Fruit fly (Drosophila melanogaster): ENCODE measurements around the gene CG32264.

CG32264 gene

dm6 chr3L:3772284-3772987 is 33.8 kb downstream of the CG32264 start:
- TF ChIP-seq CG9948 (tag; optimal IDR thresholded peaks at IDR 0.05) (no peak), CG8159 (tag; optimal IDR thresholded peaks at IDR 0.05) (no peak), fd96Ca (GFP tag; IDR thresholded peaks at IDR 0.05) (no peak), CG32121 (GFP tag; IDR thresholded peaks at IDR 0.05) (peak; percentile 78), Snoo (tag; optimal IDR thresholded peaks at IDR 0.05) (no peak), CG4496 (GFP tag; IDR thresholded peaks at IDR 0.05) (peak; percentile 60; the same call in 1 of the 3 replicates), EcR (GFP tag; optimal IDR thresholded peaks at IDR 0.05) (no peak), Ets98B (GFP tag; IDR thresholded peaks at IDR 0.05) (peak; percentile 57; the same call in 1 of the 2 replicates), Pif1A (GFP tag; optimal IDR thresholded peaks at IDR 0.05) (no peak)

dm6 chr3L:3771406-3771935 is 34.8 kb downstream of the CG32264 start:
- peak; percentile 76 for TF ChIP-seq CG8301 (tag; optimal IDR thresholded peaks at IDR 0.05)
- TF ChIP-seq Pif1A (GFP tag; optimal IDR thresholded peaks at IDR 0.05) = peak; percentile 81
- peak; percentile 94 for TF ChIP-seq CG32121 (GFP tag; IDR thresholded peaks at IDR 0.05)
- TF ChIP-seq Snoo (tag; optimal IDR thresholded peaks at IDR 0.05) = peak; percentile 76
- peak; percentile 77 for TF ChIP-seq CG15710 (tag; optimal IDR thresholded peaks at IDR 0.05)
- TF ChIP-seq fd96Ca (GFP tag; IDR thresholded peaks at IDR 0.05) = peak; percentile 77
- TF ChIP-seq CG10348 (GFP tag; IDR thresholded peaks at IDR 0.05) = peak; percentile 32; the same call in 1 of the 2 replicates
- TF ChIP-seq CG14655 (GFP tag; optimal IDR thresholded peaks at IDR 0.05) = peak; percentile 76
- peak; percentile 66 for TF ChIP-seq CG17806 (tag; optimal IDR thresholded peaks at IDR 0.05)
- peak; percentile 55 for TF ChIP-seq CG13204 (GFP tag; optimal IDR thresholded peaks at IDR 0.05)
- peak; percentile 41 for TF ChIP-seq CG34367 (tag; optimal IDR thresholded peaks at IDR 0.05)
- TF ChIP-seq EcR (GFP tag; optimal IDR thresholded peaks at IDR 0.05) = peak; percentile 48
- peak; percentile 81 for TF ChIP-seq CG4496 (GFP tag; IDR thresholded peaks at IDR 0.05)
- TF ChIP-seq Ets98B (GFP tag; IDR thresholded peaks at IDR 0.05) = peak; percentile 80
- TF ChIP-seq rn (GFP tag; IDR thresholded peaks at IDR 0.05) = peak; percentile 70; the same call in 1 of the 2 replicates
- TF ChIP-seq CG12605 (GFP tag; IDR thresholded peaks at IDR 0.05) = peak; percentile 85
- TF ChIP-seq D1 (tag; optimal IDR thresholded peaks at IDR 0.05) = peak; percentile 48
- TF ChIP-seq Pif1B (GFP tag; optimal IDR thresholded peaks at IDR 0.05) = peak; percentile 87
- peak; percentile 78 for TF ChIP-seq CG8159 (tag; optimal IDR thresholded peaks at IDR 0.05)
- peak; percentile 82 for TF ChIP-seq gl (tag; optimal IDR thresholded peaks at IDR 0.05)
- peak; percentile 71 for TF ChIP-seq CG9948 (tag; optimal IDR thresholded peaks at IDR 0.05)

- TF ChIP-seq Pif1A (GFP tag; optimal IDR thresholded peaks at IDR 0.05) = no peak
- no peak for TF ChIP-seq CG9948 (tag; optimal IDR thresholded peaks at IDR 0.05)
- TF ChIP-seq CG14655 (GFP tag; optimal IDR thresholded peaks at IDR 0.05) = peak; percentile 26
- TF ChIP-seq CG12605 (GFP tag; IDR thresholded peaks at IDR 0.05) = no peak
- no peak for TF ChIP-seq CG4496 (GFP tag; IDR thresholded peaks at IDR 0.05)
- TF ChIP-seq CG8301 (tag; optimal IDR thresholded peaks at IDR 0.05) = peak; percentile 32
- no peak for TF ChIP-seq fd96Ca (GFP tag; IDR thresholded peaks at IDR 0.05)
- TF ChIP-seq CG8159 (tag; optimal IDR thresholded peaks at IDR 0.05) = no peak
- no peak for TF ChIP-seq CG13204 (GFP tag; optimal IDR thresholded peaks at IDR 0.05)
- no peak for TF ChIP-seq Pif1B (GFP tag; optimal IDR thresholded peaks at IDR 0.05)
- no peak for TF ChIP-seq CG32121 (GFP tag; IDR thresholded peaks at IDR 0.05)
- no peak for TF ChIP-seq Ets98B (GFP tag; IDR thresholded peaks at IDR 0.05)
Observed at dm6 chr3L:3770823-3771222, 35.4 kb downstream of the CG32264 start.

dm6 chr3L:3769157-3769556 is 37.1 kb downstream of the CG32264 start:
- TF ChIP-seq CG4496 (GFP tag; IDR thresholded peaks at IDR 0.05) (0 out of 3 replicates have a peak, but pooled peaks have one; percentile 18), D1 (tag; optimal IDR thresholded peaks at IDR 0.05) (no peak), rn (GFP tag; IDR thresholded peaks at IDR 0.05) (no peak), fd96Ca (GFP tag; IDR thresholded peaks at IDR 0.05) (no peak)

dm6 chr3L:3767825-3768224 is 38.4 kb downstream of the CG32264 start:
- no peak for TF ChIP-seq CG12605 (GFP tag; IDR thresholded peaks at IDR 0.05)
- TF ChIP-seq Snoo (tag; optimal IDR thresholded peaks at IDR 0.05) = peak; percentile 4
- TF ChIP-seq fd96Ca (GFP tag; IDR thresholded peaks at IDR 0.05) = peak; percentile 24; the same call in 1 of the 3 replicates
- TF ChIP-seq CG9948 (tag; optimal IDR thresholded peaks at IDR 0.05) = no peak
- peak; percentile 49; the same call in 1 of the 3 replicates for TF ChIP-seq CG4496 (GFP tag; IDR thresholded peaks at IDR 0.05)
- TF ChIP-seq Ets98B (GFP tag; IDR thresholded peaks at IDR 0.05) = no peak
- no peak for TF ChIP-seq CG14655 (GFP tag; optimal IDR thresholded peaks at IDR 0.05)
- no peak for TF ChIP-seq Pif1B (GFP tag; optimal IDR thresholded peaks at IDR 0.05)
- TF ChIP-seq rn (GFP tag; IDR thresholded peaks at IDR 0.05) = 0 out of 2 replicates have a peak, but pooled peaks have one; percentile 3

- TF ChIP-seq D1 (tag; optimal IDR thresholded peaks at IDR 0.05) (peak; percentile 12), gl (tag; optimal IDR thresholded peaks at IDR 0.05) (no peak)
Observed at dm6 chr3L:3766704-3767103, 39.6 kb downstream of the CG32264 start.
